Worm (Caenorhabditis elegans): ENCODE results near the gene W08A12.3.

DNA sequence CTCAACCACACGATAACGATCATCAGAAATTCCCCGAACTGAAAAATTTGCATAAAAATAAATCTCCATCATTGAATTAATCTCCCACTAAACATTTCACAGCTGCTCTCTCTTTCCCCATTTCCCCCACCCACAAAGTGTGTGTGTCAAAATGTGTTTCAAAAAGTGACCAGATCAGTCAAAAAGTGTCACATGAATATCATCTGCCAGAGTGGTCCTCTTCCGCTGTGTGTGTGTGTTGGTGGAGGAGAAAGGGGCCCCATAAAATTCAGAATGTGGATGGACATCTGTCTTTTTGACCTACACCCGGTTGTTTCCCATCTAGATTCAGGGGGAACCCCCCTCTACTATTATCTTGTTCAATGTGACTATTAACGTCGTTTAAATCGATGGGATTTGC lies 5.4 kb upstream of the W08A12.3 start:
- TF ChIP-seq ceh-27 (GFP tag; optimal IDR thresholded peaks at IDR 0.05) (no peak), Y56A3A.18 (GFP tag; IDR thresholded peaks at IDR 0.05) (no peak), ets-4 (GFP tag; optimal IDR thresholded peaks at IDR 0.05) (no peak), nhr-27 (tag; optimal IDR thresholded peaks at IDR 0.05) (no peak), ama-1 (optimal IDR thresholded peaks at IDR 0.05) (no peak), ama-1 (GFP tag; optimal IDR thresholded peaks at IDR 0.05) (no peak), unc-62 (GFP tag; optimal IDR thresholded peaks at IDR 0.05) (no peak), tbx-9 (tag; optimal IDR thresholded peaks at IDR 0.05; ENCODE audit: borderline replicate concordance) (no peak), sea-2 (GFP tag; IDR thresholded peaks at IDR 0.05) (no peak), lir-1 (GFP tag; conservative IDR thresholded peaks at IDR 0.05) (no peak), pha-4 (tag; optimal IDR thresholded peaks at IDR 0.05) (no peak), ceh-58 (GFP tag; IDR thresholded peaks at IDR 0.05) (no peak), snpc-4 (GFP tag; optimal IDR thresholded peaks at IDR 0.05) (no peak), snpc-4 (tag; optimal IDR thresholded peaks at IDR 0.05) (no peak), sptf-2 (GFP tag; optimal IDR thresholded peaks at IDR 0.05) (no peak)
